Fruit fly (Drosophila melanogaster): ENCODE data around the gene Tim13.

DNA sequence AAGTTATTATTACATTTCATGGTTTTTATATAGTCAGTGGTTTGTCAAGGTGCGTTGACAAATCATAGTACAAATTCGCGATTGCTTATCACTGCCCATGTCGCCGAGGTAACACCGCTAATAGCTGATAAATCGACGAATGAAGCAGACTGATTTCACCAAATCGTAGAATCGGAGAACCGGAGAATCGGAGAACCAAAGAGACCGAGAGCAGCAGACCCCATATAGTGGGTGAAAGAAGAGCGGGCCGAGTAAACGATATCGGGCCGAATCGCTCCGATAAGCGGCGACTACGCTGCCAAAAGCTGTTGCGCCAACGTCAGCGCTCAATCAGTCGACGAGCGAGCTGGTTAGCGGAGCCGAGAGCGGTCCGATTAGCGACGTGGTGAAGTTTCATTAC is 2.4 kb upstream of the Tim13 start, which contains the start of gene CG14131:
- no peak for TF ChIP-seq cnc (optimal IDR thresholded peaks at IDR 0.05)
- peak; percentile 26 for TF ChIP-seq cic (GFP tag; optimal IDR thresholded peaks at IDR 0.05)
- TF ChIP-seq CG33017 (tag; optimal IDR thresholded peaks at IDR 0.05): no peak
- TF ChIP-seq pad (GFP tag; optimal IDR thresholded peaks at IDR 0.05): no peak
- TF ChIP-seq CG1620 (GFP tag; optimal IDR thresholded peaks at IDR 0.05): no peak
- TF ChIP-seq CG12768 (GFP tag; optimal IDR thresholded peaks at IDR 0.05): no peak
- peak; percentile 6 for TF ChIP-seq CG7101 (tag; optimal IDR thresholded peaks at IDR 0.05)
- no peak for TF ChIP-seq CG14711 (tag; optimal IDR thresholded peaks at IDR 0.05)
- TF ChIP-seq CG11617 (GFP tag; optimal IDR thresholded peaks at IDR 0.05): no peak
- TF ChIP-seq kay (GFP tag; ENCODE audit: borderline replicate concordance): peak; percentile 60
